Fruit fly (Drosophila melanogaster): ENCODE results near the gene Vps60.

- TF ChIP-seq CG11902 (GFP tag; optimal IDR thresholded peaks at IDR 0.05) (no peak), OdsH (GFP tag; optimal IDR thresholded peaks at IDR 0.05) (no peak), ss (GFP tag; optimal IDR thresholded peaks at IDR 0.05) (no peak), Hr39 (GFP tag; optimal IDR thresholded peaks at IDR 0.05) (no peak), CG9139 (GFP tag; optimal IDR thresholded peaks at IDR 0.05) (no peak), topi (GFP tag; optimal IDR thresholded peaks at IDR 0.05) (no peak), CG8319 (GFP tag; optimal IDR thresholded peaks at IDR 0.05) (no peak), CG16779 (tag; optimal IDR thresholded peaks at IDR 0.05) (no peak), Eip78C (GFP tag) (no peak), CG10669 (GFP tag; optimal IDR thresholded peaks at IDR 0.05) (no peak), Hr4 (GFP tag; optimal IDR thresholded peaks at IDR 0.05) (no peak), Eip75B (GFP tag; optimal IDR thresholded peaks at IDR 0.05) (no peak)
Measured at dm6 chr3L:17637809-17638208, 16.4 kb upstream of the Vps60 start.
